Worm (Caenorhabditis elegans) whole organism, mixed stage, embryonic: ENCODE results near the gene crh-1.

Experiments used
- bed-3 ChIP-seq: fragments of 200-800 bp; sonication (Bioruptor generic); optimal IDR thresholded peaks from 3 replicates; lab custom pipeline; 2018; ENCODE audit warnings: mild to moderate bottlenecking, missing genetic modification characterization, moderate library complexity, missing compliant biosample characterization
- blmp-1 ChIP-seq: fragments of 150-350 bp; optimal IDR thresholded peaks from 2 replicates; lab custom pipeline; 2014; ENCODE audit warnings: missing biosample characterization, missing genetic modification characterization
- ceh-39 ChIP-seq: fragments of 150-350 bp; optimal IDR thresholded peaks from 2 replicates; lab custom pipeline; 2014; ENCODE audit warnings: missing biosample characterization, missing genetic modification characterization
- ceh-43 ChIP-seq: fragments of 200-800 bp; sonication (Bioruptor generic); optimal IDR thresholded peaks from 2 replicates; lab custom pipeline; 2018; ENCODE audit warnings: mild to moderate bottlenecking, missing genetic modification characterization, moderate library complexity, missing compliant biosample characterization
- ceh-83 ChIP-seq: fragments of 200-800 bp; sonication (Bioruptor generic); optimal IDR thresholded peaks from 2 replicates; lab custom pipeline; 2018; ENCODE audit warnings: mild to moderate bottlenecking, missing genetic modification characterization, missing compliant biosample characterization
- ces-1 ChIP-seq: fragments of 150-350 bp; optimal IDR thresholded peaks from 2 replicates; lab custom pipeline; 2014; ENCODE audit warnings: missing biosample characterization, missing genetic modification reagents, missing genetic modification characterization
- cnd-1 ChIP-seq: fragments of 200-800 bp; sonication (Bioruptor generic); optimal IDR thresholded peaks from 2 replicates; lab custom pipeline; 2018; ENCODE audit warnings: mild to moderate bottlenecking, missing genetic modification characterization, missing compliant biosample characterization
- drap-1 ChIP-seq: fragments of 200-800 bp; sonication (Bioruptor generic); optimal IDR thresholded peaks from 3 replicates; lab custom pipeline; 2018; ENCODE audit warnings: mild to moderate bottlenecking, missing genetic modification characterization, missing compliant biosample characterization
- elt-1 ChIP-seq: sonication (generic microtip); optimal IDR thresholded peaks from 2 replicates; lab custom pipeline; 2017; ENCODE audit warnings: missing genetic modification characterization, mild to moderate bottlenecking, missing compliant biosample characterization, antibody characterized with exemption, moderate library complexity, borderline replicate concordance; ENCODE audit not compliant: insufficient read depth
- elt-3 ChIP-seq: fragments of 150-350 bp; optimal IDR thresholded peaks from 2 replicates; lab custom pipeline; 2014; ENCODE audit warnings: missing biosample characterization, missing genetic modification characterization
- flh-1 ChIP-seq: fragments of 200-800 bp; sonication (Bioruptor generic); optimal IDR thresholded peaks from 2 replicates; lab custom pipeline; 2018; ENCODE audit warnings: mild to moderate bottlenecking, missing genetic modification characterization, moderate library complexity, missing compliant biosample characterization
- ham-2 ChIP-seq: fragments of 200-800 bp; sonication (Bioruptor generic); optimal IDR thresholded peaks from 2 replicates; lab custom pipeline; 2018; ENCODE audit warnings: mild to moderate bottlenecking, missing genetic modification characterization, missing compliant biosample characterization
- hlh-1 ChIP-seq: fragments of 150-350 bp; optimal IDR thresholded peaks from 2 replicates; lab custom pipeline; 2014; ENCODE audit warnings: missing biosample characterization, missing genetic modification reagents, missing genetic modification characterization
- lin-13 ChIP-seq: fragments of 150-350 bp; optimal IDR thresholded peaks from 2 replicates; lab custom pipeline; 2014; ENCODE audit warnings: missing biosample characterization, missing genetic modification characterization
- lin-32 ChIP-seq: fragments of 200-800 bp; sonication (Bioruptor generic); optimal IDR thresholded peaks from 2 replicates; lab custom pipeline; 2018; ENCODE audit warnings: mild to moderate bottlenecking, missing genetic modification characterization, missing compliant biosample characterization
- mab-5 ChIP-seq: fragments of 150-350 bp; optimal IDR thresholded peaks from 2 replicates; lab custom pipeline; 2014; ENCODE audit warnings: missing biosample characterization, missing genetic modification characterization
- mep-1 ChIP-seq: fragments of 150-350 bp; optimal IDR thresholded peaks from 2 replicates; lab custom pipeline; 2017; ENCODE audit warnings: missing biosample characterization, missing genetic modification reagents, missing genetic modification characterization, inconsistent platforms
- nhr-2 ChIP-seq: fragments of 150-350 bp; optimal IDR thresholded peaks from 2 replicates; lab custom pipeline; 2014; ENCODE audit warnings: missing biosample characterization, missing genetic modification characterization
- nhr-237 ChIP-seq: fragments of 150-350 bp; optimal IDR thresholded peaks from 2 replicates; lab custom pipeline; 2014; ENCODE audit warnings: missing biosample characterization, missing genetic modification characterization
- nhr-28 ChIP-seq: fragments of 150-350 bp; optimal IDR thresholded peaks from 2 replicates; lab custom pipeline; 2014; ENCODE audit warnings: missing biosample characterization, missing genetic modification characterization
- nhr-76 ChIP-seq: sonication (generic microtip); optimal IDR thresholded peaks from 2 replicates; lab custom pipeline; 2017; ENCODE audit warnings: missing biosample characterization, missing genetic modification characterization
- sem-2 ChIP-seq: fragments of 200-800 bp; sonication (Bioruptor generic); optimal IDR thresholded peaks from 2 replicates; lab custom pipeline; 2018; ENCODE audit warnings: mild to moderate bottlenecking, missing genetic modification characterization, missing compliant biosample characterization
- snpc-4 ChIP-seq: fragments of 150-350 bp; optimal IDR thresholded peaks from 2 replicates; lab custom pipeline; 2014; ENCODE audit warnings: missing biosample characterization, missing genetic modification characterization
- sptf-1 ChIP-seq: sonication (generic microtip); optimal IDR thresholded peaks from 2 replicates; lab custom pipeline; 2017; ENCODE audit warnings: mild to moderate bottlenecking, missing genetic modification characterization, moderate library complexity, missing compliant biosample characterization
- unc-120 ChIP-seq: sonication (generic microtip); optimal IDR thresholded peaks from 2 replicates; lab custom pipeline; 2017; ENCODE audit warnings: missing genetic modification characterization, missing compliant biosample characterization; ENCODE audit not compliant: poor library complexity, severe bottlenecking
- unc-39 ChIP-seq: fragments of 150-350 bp; optimal IDR thresholded peaks from 2 replicates; lab custom pipeline; 2014; ENCODE audit warnings: missing biosample characterization, missing genetic modification characterization
- unc-62 ChIP-seq: fragments of 150-350 bp; optimal IDR thresholded peaks from 2 replicates; lab custom pipeline; 2014; ENCODE audit warnings: missing biosample characterization, missing genetic modification reagents, missing genetic modification characterization
- zip-8 ChIP-seq: fragments of 150-350 bp; optimal IDR thresholded peaks from 2 replicates; lab custom pipeline; 2014; ENCODE audit warnings: missing biosample characterization, missing genetic modification characterization
- ztf-11 ChIP-seq: fragments of 150-350 bp; optimal IDR thresholded peaks from 2 replicates; lab custom pipeline; 2014; ENCODE audit warnings: missing biosample characterization, missing genetic modification characterization

crh-1 gene

DNA sequence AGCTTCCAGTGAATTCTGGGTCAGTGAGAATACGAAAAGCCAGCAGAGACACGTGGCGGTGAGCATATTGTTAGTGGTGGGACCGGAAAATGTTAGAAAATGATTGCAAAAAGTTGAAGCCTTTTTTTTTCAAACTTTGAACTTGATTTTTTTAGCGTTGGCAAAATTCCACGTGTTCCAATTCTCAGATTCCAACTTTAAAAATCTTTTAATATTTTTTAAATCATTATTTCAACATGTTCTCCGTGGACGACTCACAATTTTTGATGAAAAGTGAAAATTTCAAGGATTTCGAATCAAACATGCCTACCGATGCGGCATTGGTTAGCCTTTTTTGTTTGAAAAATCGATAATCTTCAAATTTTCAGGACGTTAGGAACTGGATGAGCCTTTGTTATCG is 45.2 kb upstream of the crh-1 start, which contains the start of the genes Y66A7A.9 and Y66A7A.4:
TSS of gene Y66A7A.9 (minus strand) at position 101 of the 400 bp plus-strand sequence.
TSS of gene Y66A7A.4 (plus strand) at position 237 of the 400 bp plus-strand sequence.
- TF ChIP-seq elt-3 (tag; lab: Kevin White, UChicago) = no peak
- no peak for TF ChIP-seq ceh-39 (tag; lab: Kevin White, UChicago)
- TF ChIP-seq flh-1 (GFP tag; lab: Kevin White, UChicago) = no peak
- no peak for TF ChIP-seq mep-1 (tag; lab: Kevin White, UChicago)
- TF ChIP-seq ceh-83 = no peak
- no peak for TF ChIP-seq nhr-237 (tag; lab: Kevin White, UChicago)
- TF ChIP-seq snpc-4 (tag; lab: Kevin White, UChicago) = no peak
- no peak for TF ChIP-seq nhr-2 (tag; lab: Kevin White, UChicago)
- TF ChIP-seq hlh-1 (tag; lab: Kevin White, UChicago) = no peak
- no peak for TF ChIP-seq nhr-28 (tag; lab: Kevin White, UChicago)
- TF ChIP-seq ham-2 (GFP tag; lab: Kevin White, UChicago) = no peak
- TF ChIP-seq bed-3 (GFP tag; lab: Kevin White, UChicago) = no peak
- no peak for TF ChIP-seq unc-62 (GFP tag; lab: Kevin White, UChicago)
- no peak for TF ChIP-seq unc-120
- TF ChIP-seq, all 35 proteins: peak for 0

DNA sequence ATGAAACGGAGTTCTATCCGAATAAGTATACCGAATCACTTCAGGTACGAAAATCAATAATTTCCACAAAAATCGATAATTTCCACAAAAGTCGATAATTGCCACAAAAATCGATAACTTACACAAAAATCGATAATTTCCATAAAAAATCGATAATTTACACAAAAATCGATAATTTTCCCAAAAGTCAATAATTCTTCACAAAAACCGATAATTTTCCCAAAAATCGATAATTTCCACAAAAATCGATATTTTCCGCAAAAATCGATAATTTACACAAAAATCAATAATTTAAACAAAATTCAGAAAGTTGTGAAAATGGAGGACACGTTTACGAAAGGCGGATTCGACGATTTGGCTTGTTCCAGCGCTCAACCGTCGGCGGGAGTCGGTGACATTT is 42.7 kb upstream of the crh-1 start:
- TF ChIP-seq ceh-43 (GFP tag; lab: Kevin White, UChicago) = no peak
- TF ChIP-seq elt-1 (tag; lab: Kevin White, UChicago) = no peak
- no peak for TF ChIP-seq sem-2 (GFP tag; lab: Kevin White, UChicago)
- TF ChIP-seq ceh-39 (tag; lab: Kevin White, UChicago) = peak; percentile 55
- TF ChIP-seq, all 35 proteins: peak for 1

DNA sequence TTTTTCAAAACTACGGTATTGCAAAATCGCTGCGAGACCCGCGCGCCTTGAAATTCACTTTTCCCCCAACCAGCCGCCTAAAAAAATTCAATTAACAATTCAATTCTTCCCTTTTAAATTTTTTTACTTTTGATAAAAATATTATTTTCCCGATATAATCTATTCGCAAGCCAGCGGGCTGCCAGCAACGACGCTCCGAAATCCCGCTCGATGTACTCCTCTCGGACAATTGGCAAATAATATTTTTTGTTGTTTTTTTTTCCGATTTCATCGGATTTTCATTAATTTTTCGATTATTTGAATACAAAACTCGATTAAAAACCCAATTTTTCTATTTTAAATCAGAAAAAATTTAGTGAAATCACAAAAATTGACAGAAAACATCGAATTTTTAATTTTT is 41.8 kb upstream of the crh-1 start:
- no peak for TF ChIP-seq unc-39
- no peak for TF ChIP-seq lin-32 (GFP tag; lab: Kevin White, UChicago)
- no peak for TF ChIP-seq elt-3 (tag; lab: Kevin White, UChicago)
- no peak for TF ChIP-seq mab-5 (tag; lab: Kevin White, UChicago)
- TF ChIP-seq unc-62 (GFP tag; lab: Kevin White, UChicago) = no peak
- no peak for TF ChIP-seq nhr-2 (tag; lab: Kevin White, UChicago)
- no peak for TF ChIP-seq elt-1 (tag; lab: Kevin White, UChicago)
- TF ChIP-seq nhr-28 (tag; lab: Kevin White, UChicago) = no peak
- TF ChIP-seq nhr-76 (tag; lab: Kevin White, UChicago) = no peak
- TF ChIP-seq blmp-1 (tag; lab: Kevin White, UChicago) = no peak
- TF ChIP-seq zip-8 (tag; lab: Kevin White, UChicago) = no peak
- no peak for TF ChIP-seq mep-1 (tag; lab: Kevin White, UChicago)
- TF ChIP-seq sptf-1 = no peak
- TF ChIP-seq snpc-4 (tag; lab: Kevin White, UChicago) = no peak
- TF ChIP-seq ceh-39 (tag; lab: Kevin White, UChicago) = no peak
- TF ChIP-seq ham-2 (GFP tag; lab: Kevin White, UChicago) = no peak
- no peak for TF ChIP-seq ztf-11
- no peak for TF ChIP-seq cnd-1 (tag; lab: Kevin White, UChicago)
- TF ChIP-seq, all 35 proteins: peak for 0

DNA sequence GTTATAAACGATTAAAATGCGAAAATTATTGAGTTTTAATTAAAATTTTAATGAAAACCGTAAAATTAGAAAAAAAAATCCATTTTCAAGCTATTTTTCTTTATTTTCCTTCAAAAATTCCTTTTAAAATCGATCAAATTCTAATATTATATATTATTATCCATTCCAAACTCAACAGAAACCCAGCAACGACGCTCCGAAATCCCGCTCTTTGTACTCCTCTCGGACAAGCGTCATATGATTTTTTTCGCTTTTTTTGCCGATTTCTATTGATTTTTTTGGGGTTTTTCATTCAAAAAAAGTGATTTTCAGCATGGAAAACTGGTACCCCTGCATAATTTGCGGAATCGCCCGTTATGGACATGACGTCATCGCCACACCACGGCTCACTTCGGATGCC is 41.1 kb upstream of the crh-1 start, which contains the start of gene ceh-91:
TSS of gene ceh-91 (plus strand) at position 301 of the 400 bp plus-strand sequence.
- TF ChIP-seq zip-8 (tag; lab: Kevin White, UChicago) = peak; percentile 11
- no peak for TF ChIP-seq drap-1 (GFP tag; lab: Kevin White, UChicago)

DNA sequence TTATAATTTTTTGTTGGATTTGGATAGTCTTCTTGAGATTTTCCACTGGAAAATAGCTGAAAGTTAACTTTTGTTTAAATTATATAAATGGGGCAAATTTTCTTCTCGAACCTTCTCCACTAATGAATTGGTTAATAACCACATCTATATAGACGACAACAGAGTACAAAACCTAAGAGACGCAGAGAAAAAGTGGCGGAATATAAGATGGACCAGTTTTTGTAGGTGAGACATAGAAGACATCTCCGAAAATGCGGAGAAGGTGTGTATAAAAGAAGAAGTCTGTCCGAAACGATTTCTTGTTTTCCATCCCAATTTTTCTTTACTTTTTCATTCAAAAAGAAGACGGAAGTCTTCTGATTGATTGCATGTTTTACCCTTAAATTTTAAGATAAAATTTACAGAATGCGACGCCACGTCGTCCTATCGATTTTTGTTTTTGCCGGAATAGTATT is 32.7 kb upstream of the crh-1 start, which contains the start of gene gly-8:
TSS of gene gly-8 (plus strand) at position 405 of the 455 bp plus-strand sequence.
- TF ChIP-seq bed-3 (GFP tag; lab: Kevin White, UChicago) (no peak), ces-1 (GFP tag; lab: Kevin White, UChicago) (peak; percentile 13), nhr-2 (tag; lab: Kevin White, UChicago) (no peak), lin-13 (no peak), ceh-83 (no peak), ceh-43 (GFP tag; lab: Kevin White, UChicago) (no peak)
